Worm (Caenorhabditis elegans) whole organism, L2 larva: ENCODE measurements around the gene enu-3.2.

ENCODE experiments used
- F13H6.1 ChIP-seq: sonication (generic microtip); optimal IDR thresholded peaks from 2 replicates; lab custom pipeline; 2016; ENCODE audit warnings: missing genetic modification characterization, missing compliant biosample characterization
- ama-1 ChIP-seq: fragments of 150-350 bp; optimal IDR thresholded peaks from 2 replicates; lab custom pipeline; 2018; ENCODE audit warnings: inconsistent platforms
- ceh-16 ChIP-seq: fragments of 150-350 bp; optimal IDR thresholded peaks from 2 replicates; lab custom pipeline; 2014; ENCODE audit warnings: missing biosample characterization, missing genetic modification characterization
- crh-2 ChIP-seq: sonication (generic microtip); optimal IDR thresholded peaks from 2 replicates; lab custom pipeline; 2017; ENCODE audit warnings: missing biosample characterization, missing genetic modification characterization
- dmd-4 ChIP-seq: sonication (generic microtip); optimal IDR thresholded peaks from 2 replicates; lab custom pipeline; 2017; ENCODE audit warnings: missing biosample characterization, missing genetic modification characterization
- egl-27 ChIP-seq: sonication (generic microtip); optimal IDR thresholded peaks from 3 replicates; lab custom pipeline; 2017; ENCODE audit warnings: missing biosample characterization, missing genetic modification reagents, missing genetic modification characterization
- gmeb-1 ChIP-seq: fragments of 150-350 bp; optimal IDR thresholded peaks from 2 replicates; lab custom pipeline; 2014; ENCODE audit warnings: missing biosample characterization, missing genetic modification characterization
- mbf-1 ChIP-seq: sonication (generic microtip); optimal IDR thresholded peaks from 2 replicates; lab custom pipeline; 2017; ENCODE audit warnings: missing biosample characterization, missing genetic modification characterization
- mdl-1 ChIP-seq, 2 experiments: fragments of 150-350 bp in 1 of 2; sonication (generic microtip) in 1 of 2; optimal IDR thresholded peaks; 2 replicates each; lab custom pipeline; 2017; ENCODE audit warnings: missing biosample characterization in 2 of 2, missing genetic modification characterization in 2 of 2
- nhr-10 ChIP-seq: sonication (generic microtip); optimal IDR thresholded peaks from 2 replicates; lab custom pipeline; 2017; ENCODE audit warnings: missing biosample characterization, missing genetic modification characterization
- nhr-12 ChIP-seq: fragments of 150-350 bp; optimal IDR thresholded peaks from 2 replicates; lab custom pipeline; 2014; ENCODE audit warnings: missing biosample characterization, missing genetic modification characterization
- nhr-21 ChIP-seq: fragments of 150-350 bp; optimal IDR thresholded peaks from 2 replicates; lab custom pipeline; 2014; ENCODE audit warnings: missing biosample characterization, missing genetic modification characterization
- nhr-23 ChIP-seq: fragments of 150-350 bp; optimal IDR thresholded peaks from 2 replicates; lab custom pipeline; 2014; ENCODE audit warnings: missing biosample characterization, missing genetic modification reagents, missing genetic modification characterization
- nhr-6 ChIP-seq: fragments of 150-350 bp; optimal IDR thresholded peaks from 2 replicates; lab custom pipeline; 2014; ENCODE audit warnings: missing biosample characterization, missing genetic modification characterization
- peb-1 ChIP-seq: fragments of 150-350 bp; optimal IDR thresholded peaks from 2 replicates; lab custom pipeline; 2014; ENCODE audit warnings: missing biosample characterization, missing genetic modification characterization
- sem-4 ChIP-seq: fragments of 150-350 bp; optimal IDR thresholded peaks from 2 replicates; lab custom pipeline; 2014; ENCODE audit warnings: missing biosample characterization, missing genetic modification reagents, missing genetic modification characterization
- sma-9 ChIP-seq, 2 experiments: fragments of 150-350 bp in 1 of 2; sonication (generic microtip) in 1 of 2; optimal IDR thresholded peaks; 2 replicates each; lab custom pipeline; 2014 to 2016; ENCODE audit warnings: missing genetic modification characterization in 2 of 2, mild to moderate bottlenecking in 1 of 2, missing biosample characterization in 1 of 2, missing compliant biosample characterization in 1 of 2, missing genetic modification reagents in 1 of 2, moderate library complexity in 1 of 2
- snpc-4 ChIP-seq: fragments of 150-350 bp; optimal IDR thresholded peaks from 2 replicates; lab custom pipeline; 2014; ENCODE audit warnings: missing biosample characterization, missing genetic modification characterization
- unc-39 ChIP-seq: fragments of 150-350 bp; optimal IDR thresholded peaks from 2 replicates; lab custom pipeline; 2014; ENCODE audit warnings: missing biosample characterization, missing genetic modification characterization
- unc-55 ChIP-seq: fragments of 150-350 bp; sonication (generic microtip); optimal IDR thresholded peaks from 3 replicates; lab custom pipeline; 2014; ENCODE audit warnings: missing biosample characterization, missing genetic modification reagents, missing genetic modification characterization
- unc-62 ChIP-seq: fragments of 150-350 bp; optimal IDR thresholded peaks from 2 replicates; lab custom pipeline; 2014; ENCODE audit warnings: missing biosample characterization, missing genetic modification reagents, missing genetic modification characterization
- ztf-11 ChIP-seq: sonication (generic microtip); optimal IDR thresholded peaks from 2 replicates; lab custom pipeline; 2017; ENCODE audit warnings: missing biosample characterization, missing genetic modification characterization
- ztf-4 ChIP-seq: fragments of 150-350 bp; optimal IDR thresholded peaks from 2 replicates; lab custom pipeline; 2014; ENCODE audit warnings: missing biosample characterization, missing genetic modification characterization

enu-3.2 gene

ce11 chrIII:4739975-4740374 lies 45.1 kb downstream of the enu-3.2 start, which contains the start of gene ras-2:
Gene ras-2, minus strand, starts transcription at chrIII:4740075.
- no peak for TF ChIP-seq ama-1
- TF ChIP-seq snpc-4 (tag; lab: Kevin White, UChicago): no peak
- no peak for TF ChIP-seq unc-62 (GFP tag; lab: Kevin White, UChicago)
- TF ChIP-seq dmd-4 (tag; lab: Kevin White, UChicago): no peak
- TF ChIP-seq unc-39 (tag; lab: Kevin White, UChicago): no peak
- TF ChIP-seq ztf-4: no peak
- no peak for TF ChIP-seq nhr-21 (tag; lab: Kevin White, UChicago)
- no peak for TF ChIP-seq nhr-6 (tag; lab: Kevin White, UChicago)
- TF ChIP-seq sem-4 (tag; lab: Kevin White, UChicago): no peak
- TF ChIP-seq F13H6.1 (tag; lab: Kevin White, UChicago): no peak
- no peak for TF ChIP-seq ceh-16

DNA sequence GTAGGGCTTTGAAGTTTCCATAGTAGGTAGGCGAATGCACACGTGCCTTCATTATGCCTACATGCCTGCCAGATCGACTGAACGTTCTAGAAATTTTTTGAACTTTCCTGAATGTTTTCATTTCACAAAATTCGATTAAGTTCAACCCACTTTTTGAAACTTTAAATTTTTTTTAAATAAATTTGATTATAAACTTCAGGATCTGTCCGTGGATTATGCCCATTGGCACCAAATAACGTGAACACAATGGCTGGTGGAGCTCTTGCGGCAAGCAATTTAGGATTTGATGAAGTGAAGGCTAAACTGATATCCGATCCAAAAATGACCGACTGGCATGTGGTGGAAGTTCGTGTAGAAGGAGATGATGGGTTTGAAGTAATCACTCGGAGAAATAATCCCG lies 49.6 kb downstream of the enu-3.2 start, which contains the start of gene F17C8.7:
F17C8.7 (plus strand) TSS at position 301 of the 400 bp plus-strand sequence.
- TF ChIP-seq nhr-10 (no peak), peb-1 (tag; lab: Kevin White, UChicago) (no peak), unc-55 (no peak), dmd-4 (tag; lab: Kevin White, UChicago) (no peak), mbf-1 (tag; lab: Kevin White, UChicago) (no peak), egl-27 (tag; lab: Kevin White, UChicago) (no peak)
- TF ChIP-seq, all 48 proteins: peak for 0

DNA sequence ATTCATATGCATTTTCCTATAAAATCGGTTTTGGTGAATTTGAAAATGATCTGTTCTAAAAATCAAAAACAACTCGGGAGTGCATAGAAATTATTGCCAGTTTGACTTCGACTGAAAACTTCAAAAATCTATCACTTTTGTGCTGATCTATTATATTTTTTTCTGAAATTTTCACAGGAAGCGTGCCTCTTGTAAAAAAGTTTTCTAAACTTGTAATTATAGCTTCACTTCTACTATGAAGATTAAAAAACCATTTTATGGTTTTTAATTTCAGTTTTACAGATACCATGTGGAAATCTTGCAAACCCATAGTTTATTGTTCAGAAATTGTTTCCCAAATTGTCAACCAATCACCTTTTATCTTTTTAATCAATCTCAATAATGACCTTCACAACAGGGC lies 51.0 kb downstream of the enu-3.2 start, which contains the start of gene F17C8.9:
F17C8.9 (plus strand) TSS at position 301 of the 400 bp plus-strand sequence.
- TF ChIP-seq nhr-23 (tag; lab: Kevin White, UChicago) (no peak), sma-9 (GFP tag; optimal IDR thresholded peaks at IDR 0.05; lab: Kevin White, UChicago) (no peak), sma-9 (tag; optimal IDR thresholded peaks at IDR 0.05; lab: Kevin White, UChicago) (no peak), gmeb-1 (tag; lab: Kevin White, UChicago) (no peak), ceh-16 (no peak), crh-2 (tag; lab: Kevin White, UChicago) (no peak), ztf-11 (tag; lab: Kevin White, UChicago) (no peak), nhr-12 (no peak), snpc-4 (tag; lab: Kevin White, UChicago) (no peak), unc-62 (GFP tag; lab: Kevin White, UChicago) (no peak), sem-4 (tag; lab: Kevin White, UChicago) (no peak), mdl-1 (tag; optimal IDR thresholded peaks at IDR 0.05; lab: Kevin White, UChicago) (no peak)
